Worm (Caenorhabditis elegans): ENCODE data around the gene chil-12.

ce11 chrV:15225650-15226049 is 15.7 kb upstream of the chil-12 start, which contains the start of gene srw-14:
- TF ChIP-seq W03F9.2 (tag; optimal IDR thresholded peaks at IDR 0.05), result no peak
- no peak for TF ChIP-seq him-1 (tag; optimal IDR thresholded peaks at IDR 0.05)

Data from whole organism, L4/young adult.